Fruit fly (Drosophila melanogaster): Measurements from ENCODE around the gene nAChRalpha6.

The nAChRalpha6 gene

dm6 chr2L:9886086-9886485, at the start of gene nAChRalpha6:
Gene nAChRalpha6 (minus strand): TSS chr2L:9886250.
- TF ChIP-seq noc (tag; optimal IDR thresholded peaks at IDR 0.05), result no peak

- no peak for TF ChIP-seq noc (tag; optimal IDR thresholded peaks at IDR 0.05)
Measured at dm6 chr2L:9933063-9933462, 47.0 kb upstream of the nAChRalpha6 start, which contains the start of gene Cpr30F. Gene Cpr30F (minus strand): TSS chr2L:9933163.

dm6 chr2L:9930280-9930679, 44.2 kb upstream of the nAChRalpha6 start, which contains the start of gene CG42367:
Gene CG42367 (plus strand): TSS chr2L:9930580.
- no peak for TF ChIP-seq noc (tag; optimal IDR thresholded peaks at IDR 0.05)

dm6 chr2L:9924765-9925164, 38.7 kb upstream of the nAChRalpha6 start, which contains the start of the genes TbCMF46 and CG42366:
Gene TbCMF46 (minus strand): TSS chr2L:9924865.
Gene CG42366 (plus strand): TSS chr2L:9925161.
- TF ChIP-seq noc (tag; optimal IDR thresholded peaks at IDR 0.05), result no peak

dm6 chr2L:9921401-9921800, 35.4 kb upstream of the nAChRalpha6 start, which contains the start of gene CG4592:
Gene CG4592 (plus strand): TSS chr2L:9921633.
- no peak for TF ChIP-seq noc (tag; optimal IDR thresholded peaks at IDR 0.05)

dm6 chr2L:9919949-9920348, 33.9 kb upstream of the nAChRalpha6 start, which contains the start of gene CG4594:
Gene CG4594 (plus strand): TSS chr2L:9920160.
- TF ChIP-seq noc (tag; optimal IDR thresholded peaks at IDR 0.05), result no peak

dm6 chr2L:9919218-9919617, 33.2 kb upstream of the nAChRalpha6 start:
- no peak for TF ChIP-seq noc (tag; optimal IDR thresholded peaks at IDR 0.05)

- TF ChIP-seq noc (tag; optimal IDR thresholded peaks at IDR 0.05), result peak; percentile 68
Measured at dm6 chr2L:9918020-9918959, 32.2 kb upstream of the nAChRalpha6 start, which contains the start of the genes CG5885 and CG4598. Gene CG5885 (minus strand): TSS chr2L:9918330. Gene CG4598 (plus strand): TSS chr2L:9918618.

- peak; percentile 70 for TF ChIP-seq noc (tag; optimal IDR thresholded peaks at IDR 0.05)
Measured at dm6 chr2L:9915011-9915850, 29.2 kb upstream of the nAChRalpha6 start, which contains the start of gene yip2. Gene yip2 (plus strand): TSS chr2L:9915253.

dm6 chr2L:9912570-9913260, 26.7 kb upstream of the nAChRalpha6 start, which contains the start of the genes Etl1 and Srp54:
Gene Etl1 (minus strand): TSS chr2L:9912608.
Gene Srp54 (plus strand): TSS chr2L:9912911.
- no peak for TF ChIP-seq noc (tag; optimal IDR thresholded peaks at IDR 0.05)

- peak; percentile 25 for TF ChIP-seq noc (tag; optimal IDR thresholded peaks at IDR 0.05)
Measured at dm6 chr2L:9911783-9912182, 25.7 kb upstream of the nAChRalpha6 start.

dm6 chr2L:9908468-9908967, 22.5 kb upstream of the nAChRalpha6 start, which contains the start of gene CG13124:
Gene CG13124 (minus strand): TSS chr2L:9908633.
- TF ChIP-seq noc (tag; optimal IDR thresholded peaks at IDR 0.05), result no peak

dm6 chr2L:9907320-9908256, 21.5 kb upstream of the nAChRalpha6 start:
- no peak for TF ChIP-seq noc (tag; optimal IDR thresholded peaks at IDR 0.05)

- TF ChIP-seq noc (tag; optimal IDR thresholded peaks at IDR 0.05), result no peak
Measured at dm6 chr2L:9906641-9907040, 20.6 kb upstream of the nAChRalpha6 start.
